Fruit fly (Drosophila melanogaster) whole organism, embryonic: ENCODE measurements around the gene PGRP-LE.

Experiments
- CG10209 ChIP-seq: fragments of 200-800 bp; sonication (Bioruptor generic); optimal IDR thresholded peaks from 3 replicates; lab custom pipeline; 2017; ENCODE audit warnings: missing biosample characterization, mild to moderate bottlenecking, missing genetic modification characterization, missing genetic modification reagents
- CG10654 ChIP-seq: fragments of 200-800 bp; sonication (Bioruptor generic); optimal IDR thresholded peaks from 2 replicates; lab custom pipeline; 2016; ENCODE audit warnings: missing biosample characterization, missing genetic modification characterization
- CG12104 ChIP-seq: fragments of 200-800 bp; sonication (Bioruptor generic); optimal IDR thresholded peaks from 3 replicates; lab custom pipeline; 2016; ENCODE audit warnings: missing biosample characterization, missing genetic modification characterization
- CG12769 ChIP-seq: fragments of 200-800 bp; sonication (Bioruptor generic); optimal IDR thresholded peaks from 2 replicates; lab custom pipeline; 2019; ENCODE audit warnings: missing biosample characterization, mild to moderate bottlenecking, missing genetic modification characterization, moderate library complexity
- CG12942 ChIP-seq: fragments of 200-800 bp; sonication (Bioruptor generic); optimal IDR thresholded peaks from 3 replicates; lab custom pipeline; 2016; ENCODE audit warnings: missing biosample characterization, missing genetic modification characterization
- CG13894 ChIP-seq: fragments of 200-800 bp; sonication (Bioruptor generic); optimal IDR thresholded peaks from 3 replicates; lab custom pipeline; 2018; ENCODE audit warnings: missing biosample characterization, mild to moderate bottlenecking, missing genetic modification characterization, moderate library complexity
- CG15479 ChIP-seq: fragments of 200-800 bp; sonication (Bioruptor generic); optimal IDR thresholded peaks from 3 replicates; lab custom pipeline; 2019; ENCODE audit warnings: missing biosample characterization, mild to moderate bottlenecking, missing genetic modification characterization, moderate library complexity
- CG16813 ChIP-seq: fragments of 200-800 bp; sonication (Bioruptor generic); IDR thresholded peaks from 3 replicates; pipeline ENCODE4 v1.3.6; 2022; ENCODE audit warnings: missing biosample characterization, missing genetic modification characterization; ENCODE audit not compliant: partially characterized antibody
- CG17328 ChIP-seq: fragments of 200-800 bp; sonication (Bioruptor generic); IDR thresholded peaks from 2 replicates; pipeline ENCODE4 v1.3.6; 2022; ENCODE audit warnings: missing biosample characterization, missing genetic modification characterization
- CG2120 ChIP-seq: fragments of 200-800 bp; sonication (Bioruptor generic); optimal IDR thresholded peaks from 3 replicates; lab custom pipeline; 2016; ENCODE audit warnings: missing biosample characterization, missing genetic modification characterization
- CG30020 ChIP-seq: fragments of 200-800 bp; optimal IDR thresholded peaks from 2 replicates; lab custom pipeline; 2019; ENCODE audit warnings: missing biosample characterization, mild to moderate bottlenecking, missing genetic modification characterization, moderate library complexity
- CG32772 ChIP-seq: fragments of 200-800 bp; sonication (Bioruptor generic); IDR thresholded peaks from 2 replicates; pipeline ENCODE4 v1.3.6; 2022; ENCODE audit warnings: missing biosample characterization, missing genetic modification characterization
- CG34376 ChIP-seq: fragments of 200-800 bp; sonication (Bioruptor generic); optimal IDR thresholded peaks from 2 replicates; lab custom pipeline; 2018; ENCODE audit warnings: missing biosample characterization, mild to moderate bottlenecking, missing genetic modification characterization
- CG3726 ChIP-seq: fragments of 200-800 bp; sonication (Bioruptor generic); IDR thresholded peaks from 3 replicates; pipeline ENCODE4, ENCODE4 v1.3.6; 2022; ENCODE audit warnings: missing biosample characterization, missing genetic modification characterization
- CG5953 ChIP-seq: fragments of 200-800 bp; sonication (Bioruptor generic); IDR thresholded peaks from 2 replicates; pipeline ENCODE4 v1.3.6; 2022; ENCODE audit warnings: missing biosample characterization, missing genetic modification characterization
- CG7372 ChIP-seq: fragments of 200-800 bp; sonication (Bioruptor generic); IDR thresholded peaks from 2 replicates; pipeline ENCODE4 v1.3.6; 2022; ENCODE audit warnings: missing biosample characterization, missing genetic modification characterization
- CG9932 ChIP-seq: fragments of 200-800 bp; sonication (Bioruptor generic); IDR thresholded peaks from 2 replicates; pipeline ENCODE4 v1.3.6; 2022; ENCODE audit warnings: missing biosample characterization, missing genetic modification characterization
- CHES-1-like ChIP-seq: fragments of 200-800 bp; sonication (Bioruptor generic); optimal IDR thresholded peaks from 2 replicates; lab custom pipeline; 2016; ENCODE audit warnings: missing biosample characterization, missing genetic modification characterization
- Camta ChIP-seq: fragments of 200-800 bp; sonication (Bioruptor generic); optimal IDR thresholded peaks from 2 replicates; lab custom pipeline; 2016; ENCODE audit warnings: missing biosample characterization, missing genetic modification characterization
- D19B ChIP-seq: fragments of 200-800 bp; sonication (Bioruptor generic); optimal IDR thresholded peaks from 2 replicates; lab custom pipeline; 2017; ENCODE audit warnings: missing biosample characterization, mild to moderate bottlenecking, missing genetic modification characterization
- Dbx ChIP-seq: fragments of 200-800 bp; sonication (Bioruptor generic); IDR thresholded peaks from 3 replicates; pipeline ENCODE4 v1.3.6; 2022; ENCODE audit warnings: missing biosample characterization, missing genetic modification characterization
- Dref ChIP-seq: fragments of 200-800 bp; sonication (Bioruptor generic); IDR thresholded peaks from 2 replicates; pipeline ENCODE4 v1.3.6; 2022; ENCODE audit warnings: missing biosample characterization, missing genetic modification characterization
- ERR ChIP-seq: fragments of 200-800 bp; sonication (Bioruptor generic); optimal IDR thresholded peaks from 2 replicates; lab custom pipeline; 2016; ENCODE audit warnings: missing biosample characterization, missing genetic modification characterization
- Hr3 ChIP-seq: fragments of 200-800 bp; sonication (Bioruptor generic); optimal IDR thresholded peaks from 3 replicates; lab custom pipeline; 2016; ENCODE audit warnings: missing biosample characterization, missing genetic modification characterization
- Mrtf ChIP-seq: fragments of 200-800 bp; sonication (Bioruptor generic); IDR thresholded peaks from 3 replicates; pipeline ENCODE4 v1.3.6; 2022; ENCODE audit warnings: missing biosample characterization, missing genetic modification characterization
- Nf-YC ChIP-seq: fragments of 200-800 bp; optimal IDR thresholded peaks from 3 replicates; lab custom pipeline; 2019; ENCODE audit warnings: missing biosample characterization, mild to moderate bottlenecking, missing genetic modification characterization, moderate library complexity
- Poxn ChIP-seq: fragments of 200-800 bp; sonication (Bioruptor generic); IDR thresholded peaks from 2 replicates; pipeline ENCODE4 v1.3.6; 2022; ENCODE audit warnings: missing biosample characterization, missing genetic modification characterization
- Six4 ChIP-seq: fragments of 200-800 bp; sonication (Bioruptor generic); optimal IDR thresholded peaks from 2 replicates; lab custom pipeline; 2016; ENCODE audit warnings: missing biosample characterization, missing genetic modification characterization
- Spps ChIP-seq: fragments of 200-800 bp; sonication (Bioruptor generic); optimal IDR thresholded peaks from 2 replicates; lab custom pipeline; 2018; ENCODE audit warnings: missing biosample characterization, mild to moderate bottlenecking, missing genetic modification characterization
- Sry-β ChIP-seq: fragments of 200-800 bp; sonication (Bioruptor generic); optimal IDR thresholded peaks from 2 replicates; lab custom pipeline; 2018; ENCODE audit warnings: missing biosample characterization, mild to moderate bottlenecking, missing genetic modification characterization, moderate library complexity
- Xrp1 ChIP-seq: fragments of 200-800 bp; sonication (Bioruptor generic); IDR thresholded peaks from 2 replicates; pipeline ENCODE4 v1.3.6; 2022; ENCODE audit warnings: missing biosample characterization, missing genetic modification characterization
- ara ChIP-seq: fragments of 200-800 bp; sonication (Bioruptor generic); IDR thresholded peaks from 2 replicates; pipeline ENCODE4 v1.3.6; 2022; ENCODE audit warnings: missing biosample characterization, missing genetic modification characterization
- ase ChIP-seq: fragments of 200-800 bp; sonication (Bioruptor generic); IDR thresholded peaks from 3 replicates; pipeline ENCODE4 v1.3.6; 2022; ENCODE audit warnings: missing biosample characterization, missing genetic modification characterization
- bsh ChIP-seq, 2 experiments: fragments of 200-800 bp; sonication (Bioruptor generic); optimal IDR thresholded peaks; 2 replicates each; lab custom pipeline; 2017 to 2018; ENCODE audit warnings: mild to moderate bottlenecking in 2 of 2, missing biosample characterization in 2 of 2, missing genetic modification characterization in 2 of 2, moderate library complexity in 1 of 2
- chn ChIP-seq: fragments of 200-800 bp; sonication (Bioruptor generic); optimal IDR thresholded peaks from 2 replicates; lab custom pipeline; 2016; ENCODE audit warnings: missing biosample characterization, missing genetic modification characterization
- gfzf ChIP-seq: fragments of 200-800 bp; sonication (Bioruptor generic); optimal IDR thresholded peaks from 2 replicates; lab custom pipeline; 2016; ENCODE audit warnings: missing biosample characterization, mild to moderate bottlenecking, missing genetic modification characterization, moderate library complexity
- grn ChIP-seq: fragments of 200-800 bp; sonication (Bioruptor generic); optimal IDR thresholded peaks from 3 replicates; lab custom pipeline; 2017; ENCODE audit warnings: missing biosample characterization, missing genetic modification characterization
- her ChIP-seq: fragments of 200-800 bp; sonication (Bioruptor generic); optimal IDR thresholded peaks from 2 replicates; lab custom pipeline; 2016; ENCODE audit warnings: missing biosample characterization, missing genetic modification characterization
- inv ChIP-seq: fragments of 200-800 bp; sonication (Bioruptor generic); IDR thresholded peaks from 2 replicates; pipeline ENCODE4 v1.3.6; 2022; ENCODE audit warnings: missing biosample characterization, missing genetic modification characterization; ENCODE audit not compliant: partially characterized antibody
- kah ChIP-seq: fragments of 200-800 bp; sonication (Bioruptor generic); optimal IDR thresholded peaks from 2 replicates; lab custom pipeline; 2018; ENCODE audit warnings: missing biosample characterization, mild to moderate bottlenecking, missing genetic modification characterization
- mam ChIP-seq: fragments of 200-800 bp; sonication (Bioruptor generic); optimal IDR thresholded peaks from 3 replicates; lab custom pipeline; 2016; ENCODE audit warnings: missing biosample characterization, missing genetic modification characterization
- mirr ChIP-seq: fragments of 200-800 bp; sonication (Bioruptor generic); optimal IDR thresholded peaks from 3 replicates; lab custom pipeline; 2018; ENCODE audit warnings: missing biosample characterization, mild to moderate bottlenecking, missing genetic modification characterization
- pros ChIP-seq: fragments of 200-800 bp; sonication (Bioruptor generic); optimal IDR thresholded peaks from 3 replicates; lab custom pipeline; 2019; ENCODE audit warnings: missing biosample characterization, mild to moderate bottlenecking, missing genetic modification characterization, moderate library complexity
- ranshi ChIP-seq: fragments of 200-800 bp; sonication (Bioruptor generic); IDR thresholded peaks from 2 replicates; pipeline ENCODE4 v1.3.6; 2022; ENCODE audit warnings: missing biosample characterization, missing genetic modification characterization
- ro ChIP-seq: fragments of 200-800 bp; sonication (Bioruptor generic); IDR thresholded peaks from 2 replicates; pipeline ENCODE4 v1.3.6; 2022; ENCODE audit warnings: missing biosample characterization, missing genetic modification characterization
- slbo ChIP-seq: fragments of 200-800 bp; sonication (Bioruptor generic); IDR thresholded peaks from 2 replicates; pipeline ENCODE4 v1.3.6; 2022; ENCODE audit warnings: missing biosample characterization, missing genetic modification characterization
- sna ChIP-seq: fragments of 200-800 bp; sonication (Bioruptor generic); IDR thresholded peaks from 2 replicates; pipeline ENCODE4 v1.3.6; 2022; ENCODE audit warnings: missing biosample characterization, missing genetic modification characterization; ENCODE audit not compliant: partially characterized antibody
- sob ChIP-seq: fragments of 200-800 bp; sonication (Bioruptor generic); IDR thresholded peaks from 2 replicates; pipeline ENCODE4 v1.3.6; 2022; ENCODE audit warnings: missing biosample characterization, missing genetic modification characterization
- tgo ChIP-seq: fragments of 200-800 bp; sonication (Bioruptor generic); IDR thresholded peaks from 3 replicates; pipeline ENCODE4 v1.3.6; 2022; ENCODE audit warnings: missing biosample characterization, missing genetic modification characterization
- vnd ChIP-seq: fragments of 200-800 bp; sonication (Bioruptor generic); IDR thresholded peaks from 3 replicates; pipeline ENCODE4 v1.3.6; 2022; ENCODE audit warnings: missing biosample characterization, missing genetic modification characterization; ENCODE audit not compliant: partially characterized antibody
- wdn ChIP-seq: fragments of 200-800 bp; sonication (Bioruptor generic); IDR thresholded peaks from 2 replicates; pipeline ENCODE4 v1.3.6; 2022; ENCODE audit warnings: missing biosample characterization, missing genetic modification characterization

The PGRP-LE gene

dm6 chrX:15844139-15844538 is 40.5 kb upstream of the PGRP-LE start, which contains the start of the genes ArgRS and CG8578 (continued):
- TF ChIP-seq CG13894 (tag; lab: Kevin White, UChicago) (no peak), ranshi (GFP tag; lab: Robert Waterston, UW) (no peak), grn (GFP tag; lab: Kevin White, UChicago) (no peak), Xrp1 (GFP tag; lab: Robert Waterston, UW) (peak; percentile 51; the same call in 1 of the 2 replicates), gfzf (GFP tag; lab: Kevin White, UChicago) (peak; percentile 20), Nf-YC (tag; lab: Kevin White, UChicago) (peak; percentile 63), vnd (GFP tag; lab: Robert Waterston, UW) (peak; percentile 89), Spps (tag; lab: Kevin White, UChicago) (no peak), Hr3 (GFP tag; lab: Kevin White, UChicago) (peak; percentile 24), wdn (GFP tag; lab: Robert Waterston, UW) (0 out of 2 replicates have a peak, but pooled peaks have one; percentile 26), inv (GFP tag; lab: Robert Waterston, UW) (peak; percentile 85), Camta (GFP tag; lab: Kevin White, UChicago) (peak; percentile 85), CG17328 (GFP tag; lab: Robert Waterston, UW) (peak; percentile 27; the same call in 1 of the 2 replicates), mam (GFP tag; lab: Kevin White, UChicago) (peak; percentile 91), chn (GFP tag; lab: Kevin White, UChicago) (peak; percentile 56), CG34376 (GFP tag; lab: Kevin White, UChicago) (peak; percentile 28), mirr (GFP tag; lab: Kevin White, UChicago) (no peak), her (GFP tag; lab: Kevin White, UChicago) (peak; percentile 17), ro (no peak), bsh (GFP tag; optimal IDR thresholded peaks at IDR 0.05; lab: Kevin White, UChicago) (peak in 1 of 2 experiments; percentile 6), pros (GFP tag; lab: Kevin White, UChicago) (no peak)

- no peak for TF ChIP-seq ara (GFP tag; lab: Robert Waterston, UW)
- no peak for TF ChIP-seq ERR
- no peak for TF ChIP-seq CG15479
- TF ChIP-seq CG12942 (GFP tag; lab: Kevin White, UChicago): no peak
- no peak for TF ChIP-seq CG9932 (GFP tag; lab: Robert Waterston, UW)
- no peak for TF ChIP-seq CG5953 (GFP tag; lab: Robert Waterston, UW)
- TF ChIP-seq CG30020 (tag; lab: Kevin White, UChicago): no peak
- peak; percentile 73 for TF ChIP-seq sna (GFP tag; lab: Robert Waterston, UW)
- TF ChIP-seq CG10654 (GFP tag; lab: Kevin White, UChicago): no peak
- TF ChIP-seq ase: no peak
- no peak for TF ChIP-seq sob (GFP tag; lab: Robert Waterston, UW)
- TF ChIP-seq CG12104 (GFP tag; lab: Kevin White, UChicago): no peak
- TF ChIP-seq Six4 (GFP tag; lab: Kevin White, UChicago): no peak
- TF ChIP-seq CG2120: no peak
- TF ChIP-seq D19B (GFP tag; lab: Kevin White, UChicago): peak; percentile 81
- no peak for TF ChIP-seq Sry-β
- no peak for TF ChIP-seq Poxn (GFP tag; lab: Robert Waterston, UW)
- no peak for TF ChIP-seq bsh (GFP tag; optimal IDR thresholded peaks at IDR 0.05; lab: Kevin White, UChicago)
- TF ChIP-seq CHES-1-like (GFP tag; lab: Kevin White, UChicago): no peak
- TF ChIP-seq Dbx (GFP tag; lab: Robert Waterston, UW): no peak
- no peak for TF ChIP-seq tgo (GFP tag; lab: Robert Waterston, UW)
- peak; percentile 37; the same call in 1 of the 2 replicates for TF ChIP-seq Dref (GFP tag; lab: Robert Waterston, UW)
- no peak for TF ChIP-seq CG7372
- no peak for TF ChIP-seq CG10209
- TF ChIP-seq ranshi (GFP tag; lab: Robert Waterston, UW): no peak
- TF ChIP-seq Mrtf: no peak
- TF ChIP-seq CG32772 (GFP tag; lab: Robert Waterston, UW): no peak
- TF ChIP-seq slbo (GFP tag; lab: Robert Waterston, UW): no peak
- TF ChIP-seq kah: no peak
- TF ChIP-seq CG16813: peak; percentile 95
- no peak for TF ChIP-seq CG3726
- TF ChIP-seq CG12769: no peak
Observed at dm6 chrX:15841346-15841745, 37.7 kb upstream of the PGRP-LE start.
